Worm (Caenorhabditis elegans) whole organism, mixed stage, embryonic: ENCODE results near the gene ZK1251.3.

ENCODE experiments used
- bed-3 ChIP-seq: fragments of 200-800 bp; sonication (Bioruptor generic); optimal IDR thresholded peaks from 3 replicates; lab custom pipeline; 2018; ENCODE audit warnings: mild to moderate bottlenecking, missing genetic modification characterization, moderate library complexity, missing compliant biosample characterization
- ceh-39 ChIP-seq: fragments of 150-350 bp; optimal IDR thresholded peaks from 2 replicates; lab custom pipeline; 2014; ENCODE audit warnings: missing biosample characterization, missing genetic modification characterization
- elt-3 ChIP-seq: fragments of 150-350 bp; optimal IDR thresholded peaks from 2 replicates; lab custom pipeline; 2014; ENCODE audit warnings: missing biosample characterization, missing genetic modification characterization
- nhr-12 ChIP-seq: fragments of 150-350 bp; optimal IDR thresholded peaks from 2 replicates; lab custom pipeline; 2014; ENCODE audit warnings: missing biosample characterization, missing genetic modification characterization
- nhr-237 ChIP-seq: fragments of 150-350 bp; optimal IDR thresholded peaks from 2 replicates; lab custom pipeline; 2014; ENCODE audit warnings: missing biosample characterization, missing genetic modification characterization
- nhr-28 ChIP-seq: fragments of 150-350 bp; optimal IDR thresholded peaks from 2 replicates; lab custom pipeline; 2014; ENCODE audit warnings: missing biosample characterization, missing genetic modification characterization
- pha-4 ChIP-seq: fragments of 150-350 bp; optimal IDR thresholded peaks from 2 replicates; lab custom pipeline; 2018; ENCODE audit warnings: missing biosample characterization, missing genetic modification reagents, missing genetic modification characterization
- snpc-4 ChIP-seq: fragments of 150-350 bp; optimal IDR thresholded peaks from 2 replicates; lab custom pipeline; 2014; ENCODE audit warnings: missing biosample characterization, missing genetic modification characterization
- unc-62 ChIP-seq: fragments of 150-350 bp; optimal IDR thresholded peaks from 2 replicates; lab custom pipeline; 2014; ENCODE audit warnings: missing biosample characterization, missing genetic modification reagents, missing genetic modification characterization
- ztf-11 ChIP-seq: fragments of 150-350 bp; optimal IDR thresholded peaks from 2 replicates; lab custom pipeline; 2014; ENCODE audit warnings: missing biosample characterization, missing genetic modification characterization

DNA sequence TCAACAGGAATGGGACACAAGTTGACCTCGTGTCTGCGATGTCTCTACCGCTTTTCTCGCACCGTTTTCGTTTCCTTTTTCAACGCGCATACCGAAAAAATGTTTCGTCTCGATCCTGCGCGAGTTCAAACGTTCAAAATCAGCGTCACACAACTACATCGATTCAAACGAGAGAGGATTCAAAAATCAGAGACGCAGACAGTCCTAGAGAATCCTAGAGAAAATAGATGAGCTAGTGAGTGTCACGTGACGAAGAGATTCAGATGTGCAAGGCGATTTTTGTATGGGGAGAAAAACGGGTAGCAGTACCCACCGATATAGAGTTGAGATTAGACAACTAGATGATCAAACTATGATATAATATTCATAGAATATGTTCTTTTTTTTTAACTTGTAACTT is 13.5 kb upstream of the ZK1251.3 start:
- TF ChIP-seq unc-62 (GFP tag; lab: Kevin White, UChicago) (no peak), ztf-11 (tag; lab: Kevin White, UChicago) (no peak), bed-3 (GFP tag; lab: Kevin White, UChicago) (no peak), nhr-12 (tag; lab: Kevin White, UChicago) (no peak), pha-4 (tag; lab: Kevin White, UChicago) (no peak), snpc-4 (tag; lab: Kevin White, UChicago) (no peak), elt-3 (no peak), nhr-28 (tag; lab: Kevin White, UChicago) (no peak), nhr-237 (no peak), ceh-39 (tag; lab: Kevin White, UChicago) (no peak)
